ENCODE assay signal across 1 fruit fly cellular context in genomic region chr3L:2733208-2733607, dm6.
A peak's percentile ranks its signal among the peaks of the same experiment; 100 is the strongest.
TF ChIP-seq lines count a peak whose summit lies in the region.

No protein-coding gene starts in this region.

TF ChIP-seq in whole organism, embryonic, 481 proteins besides CTCF, POLR2A, EP300 and RAD21 (continued from another document and continues in another):
- TF ChIP-seq sqz (GFP tag; optimal IDR thresholded peaks at IDR 0.05; lab: Kevin White, UChicago) (no peak), CG7357 (GFP tag; IDR thresholded peaks at IDR 0.05; lab: Robert Waterston, UW) (peak; percentile 58; the same call in 1 of the 3 replicates), otp (GFP tag; IDR thresholded peaks at IDR 0.05; lab: Robert Waterston, UW) (peak; percentile 70; the same call in 2 of the 3 replicates), bowl (GFP tag; IDR thresholded peaks at IDR 0.05; lab: Robert Waterston, UW) (peak; percentile 43; the same call in 1 of the 2 replicates), fd96Cb (tag; optimal IDR thresholded peaks at IDR 0.05; lab: Kevin White, UChicago) (peak; percentile 60), row (GFP tag; IDR thresholded peaks at IDR 0.05; lab: Robert Waterston, UW) (peak; percentile 78), CG14965 (GFP tag; optimal IDR thresholded peaks at IDR 0.05; lab: Kevin White, UChicago; ENCODE audit: borderline replicate concordance) (no peak), MESR4 (GFP tag; optimal IDR thresholded peaks at IDR 0.05; lab: Kevin White, UChicago) (no peak), CG3407 (GFP tag; optimal IDR thresholded peaks at IDR 0.05; lab: Kevin White, UChicago) (peak; percentile 5), Sox100B (GFP tag; optimal IDR thresholded peaks at IDR 0.05; lab: Kevin White, UChicago) (peak; percentile 44), CG8089 (GFP tag; optimal IDR thresholded peaks at IDR 0.05; lab: Kevin White, UChicago) (peak; percentile 36), CG4854 (GFP tag; optimal IDR thresholded peaks at IDR 0.05; lab: Kevin White, UChicago) (peak; percentile 49), CG34376 (GFP tag; optimal IDR thresholded peaks at IDR 0.05; lab: Kevin White, UChicago) (no peak), lmd (GFP tag; IDR thresholded peaks at IDR 0.05; lab: Robert Waterston, UW) (peak; percentile 81), dmrt99B (tag; optimal IDR thresholded peaks at IDR 0.05; lab: Kevin White, UChicago) (peak; percentile 34), CG10431 (GFP tag; optimal IDR thresholded peaks at IDR 0.05; lab: Kevin White, UChicago) (no peak), CG8388 (GFP tag; optimal IDR thresholded peaks at IDR 0.05; lab: Kevin White, UChicago) (peak; percentile 28), CG17186 (GFP tag; optimal IDR thresholded peaks at IDR 0.05; lab: Kevin White, UChicago) (no peak), Rfx (GFP tag; IDR thresholded peaks at IDR 0.05; lab: Robert Waterston, UW) (peak; percentile 92), CG10274 (GFP tag; optimal IDR thresholded peaks at IDR 0.05; lab: Kevin White, UChicago) (peak; percentile 35), croc (GFP tag; conservative IDR thresholded peaks at IDR 0.05; lab: Robert Waterston, UW) (no peak), crol (GFP tag; IDR thresholded peaks at IDR 0.05; lab: Robert Waterston, UW) (no peak), chif (GFP tag; optimal IDR thresholded peaks at IDR 0.05; lab: Kevin White, UChicago) (peak; percentile 61 to 69), ato (GFP tag; IDR thresholded peaks at IDR 0.05; lab: Robert Waterston, UW; ENCODE audit: partially characterized antibody) (no peak), CG13296 (GFP tag; optimal IDR thresholded peaks at IDR 0.05; lab: Kevin White, UChicago) (no peak), yki (optimal IDR thresholded peaks at IDR 0.05; lab: Kevin White, UChicago) (no peak), kay (GFP tag; optimal IDR thresholded peaks at IDR 0.05; lab: Kevin White, UChicago) (no peak), Hr3 (GFP tag; optimal IDR thresholded peaks at IDR 0.05; lab: Kevin White, UChicago) (peak; percentile 48), CG7987 (GFP tag; optimal IDR thresholded peaks at IDR 0.05; lab: Kevin White, UChicago) (no peak), CG3847 (GFP tag; IDR thresholded peaks at IDR 0.05; lab: Robert Waterston, UW) (peak; percentile 66), lab (GFP tag; optimal IDR thresholded peaks at IDR 0.05; lab: Kevin White, UChicago) (peak; percentile 82), CG7372 (GFP tag; IDR thresholded peaks at IDR 0.05; lab: Robert Waterston, UW) (peak; percentile 45; the same call in 1 of the 2 replicates), gt (GFP tag; IDR thresholded peaks at IDR 0.05; lab: Robert Waterston, UW) (no peak), pnt (GFP tag; optimal IDR thresholded peaks at IDR 0.05; lab: Kevin White, UChicago) (peak; percentile 51), Pdp1 (GFP tag; optimal IDR thresholded peaks at IDR 0.05; lab: Kevin White, UChicago) (peak; percentile 46 to 60), her (GFP tag; optimal IDR thresholded peaks at IDR 0.05; lab: Kevin White, UChicago) (peak; percentile 52), ap (GFP tag; IDR thresholded peaks at IDR 0.05; lab: Robert Waterston, UW) (peak; percentile 52), cg (GFP tag; optimal IDR thresholded peaks at IDR 0.05; lab: Kevin White, UChicago) (no peak), CG33213 (GFP tag; optimal IDR thresholded peaks at IDR 0.05; lab: Kevin White, UChicago) (peak; percentile 28), CG12071 (GFP tag; optimal IDR thresholded peaks at IDR 0.05; lab: Kevin White, UChicago) (peak; percentile 62), sna (GFP tag; IDR thresholded peaks at IDR 0.05; lab: Robert Waterston, UW; ENCODE audit: partially characterized antibody) (no peak), CG11695 (GFP tag; IDR thresholded peaks at IDR 0.05; lab: Robert Waterston, UW) (peak; percentile 77), HLH3B (GFP tag; IDR thresholded peaks at IDR 0.05; lab: Robert Waterston, UW) (peak; percentile 57; the same call in 1 of the 2 replicates), Dfd (GFP tag; optimal IDR thresholded peaks at IDR 0.05; lab: Kevin White, UChicago) (no peak), Max (GFP tag; optimal IDR thresholded peaks at IDR 0.05; lab: Kevin White, UChicago) (peak; percentile 17), tgo (GFP tag; IDR thresholded peaks at IDR 0.05; lab: Robert Waterston, UW) (peak; percentile 72), Hmr (GFP tag; optimal IDR thresholded peaks at IDR 0.05; lab: Kevin White, UChicago) (peak; percentile 66), fd64A (GFP tag; optimal IDR thresholded peaks at IDR 0.05; lab: Kevin White, UChicago) (no peak), CG11247 (GFP tag; IDR thresholded peaks at IDR 0.05; lab: Robert Waterston, UW) (peak; percentile 67), H15 (GFP tag; IDR thresholded peaks at IDR 0.05; lab: Robert Waterston, UW) (peak; percentile 64), inv (GFP tag; IDR thresholded peaks at IDR 0.05; lab: Robert Waterston, UW; ENCODE audit: partially characterized antibody) (no peak), CG18011 (GFP tag; optimal IDR thresholded peaks at IDR 0.05; lab: Kevin White, UChicago) (peak; percentile 38), D (optimal IDR thresholded peaks at IDR 0.05; lab: Kevin White, UChicago) (no peak), D (GFP tag; optimal IDR thresholded peaks at IDR 0.05; lab: Kevin White, UChicago) (no peak), CG14860 (GFP tag; IDR thresholded peaks at IDR 0.05; lab: Robert Waterston, UW; ENCODE audit: partially characterized antibody) (no peak), ssp (GFP tag; IDR thresholded peaks at IDR 0.05; lab: Robert Waterston, UW) (no peak), dimm (GFP tag; IDR thresholded peaks at IDR 0.05; lab: Robert Waterston, UW) (no peak), CG3995 (GFP tag; optimal IDR thresholded peaks at IDR 0.05; lab: Kevin White, UChicago) (peak; percentile 23), CG3163 (GFP tag; optimal IDR thresholded peaks at IDR 0.05; lab: Kevin White, UChicago) (peak; percentile 22), ttk (GFP tag; IDR thresholded peaks at IDR 0.05; lab: Robert Waterston, UW) (peak; percentile 65), CG14710 (tag; optimal IDR thresholded peaks at IDR 0.05; lab: Kevin White, UChicago) (peak; percentile 13), BEAF-32 (GFP tag; optimal IDR thresholded peaks at IDR 0.05; lab: Kevin White, UChicago) (no peak), CG16779 (GFP tag; IDR thresholded peaks at IDR 0.05; lab: Robert Waterston, UW) (no peak), nerfin-2 (GFP tag; IDR thresholded peaks at IDR 0.05; lab: Robert Waterston, UW; ENCODE audit: partially characterized antibody) (no peak), CG31224 (GFP tag; IDR thresholded peaks at IDR 0.05; lab: Robert Waterston, UW) (peak; percentile 61), CG16813 (GFP tag; IDR thresholded peaks at IDR 0.05; lab: Robert Waterston, UW; ENCODE audit: partially characterized antibody) (no peak), CG12769 (tag; optimal IDR thresholded peaks at IDR 0.05; lab: Kevin White, UChicago) (peak; percentile 70), unpg (GFP tag; optimal IDR thresholded peaks at IDR 0.05; lab: Kevin White, UChicago) (peak; percentile 80), CG18262 (tag; optimal IDR thresholded peaks at IDR 0.05; lab: Kevin White, UChicago) (peak; percentile 44), zfh2 (GFP tag; optimal IDR thresholded peaks at IDR 0.05; lab: Kevin White, UChicago) (peak; percentile 65), Elba2 (GFP tag; optimal IDR thresholded peaks at IDR 0.05; lab: Kevin White, UChicago) (no peak), CG10543 (GFP tag; optimal IDR thresholded peaks at IDR 0.05; lab: Kevin White, UChicago) (no peak), CG6272 (GFP tag; IDR thresholded peaks at IDR 0.05; lab: Robert Waterston, UW) (peak; percentile 9; the same call in 1 of the 2 replicates), CG10209 (GFP tag; optimal IDR thresholded peaks at IDR 0.05; lab: Kevin White, UChicago) (peak; percentile 61), Sry-β (GFP tag; optimal IDR thresholded peaks at IDR 0.05; lab: Kevin White, UChicago) (no peak), crp (GFP tag; optimal IDR thresholded peaks at IDR 0.05; lab: Kevin White, UChicago) (no peak), Aef1 (GFP tag; IDR thresholded peaks at IDR 0.05; lab: Robert Waterston, UW) (peak; percentile 80), CG10267 (tag; optimal IDR thresholded peaks at IDR 0.05; lab: Kevin White, UChicago) (peak; percentile 42), CG14441 (GFP tag; IDR thresholded peaks at IDR 0.05; lab: Robert Waterston, UW) (peak; percentile 80), CG17802 (tag; optimal IDR thresholded peaks at IDR 0.05; lab: Kevin White, UChicago) (no peak), CG11696 (GFP tag; IDR thresholded peaks at IDR 0.05; lab: Robert Waterston, UW) (peak; percentile 42; the same call in 1 of the 2 replicates), CG4360 (GFP tag; IDR thresholded peaks at IDR 0.05; lab: Robert Waterston, UW) (0 out of 2 replicates have a peak, but pooled peaks have one; percentile 27), ind (GFP tag; optimal IDR thresholded peaks at IDR 0.05; lab: Kevin White, UChicago) (peak; percentile 75), stc (GFP tag; IDR thresholded peaks at IDR 0.05; lab: Robert Waterston, UW) (0 out of 2 replicates have a peak, but pooled peaks have one; percentile 23), CG1832 (GFP tag; optimal IDR thresholded peaks at IDR 0.05; lab: Kevin White, UChicago) (no peak), CG7963 (GFP tag; IDR thresholded peaks at IDR 0.05; lab: Robert Waterston, UW; ENCODE audit: partially characterized antibody) (no peak), Ada2b (GFP tag; IDR thresholded peaks at IDR 0.05; lab: Robert Waterston, UW) (peak; percentile 87), Spps (tag; optimal IDR thresholded peaks at IDR 0.05; lab: Kevin White, UChicago) (no peak), GATAe (GFP tag; conservative IDR thresholded peaks at IDR 0.05; lab: Robert Waterston, UW) (0 out of 2 replicates have a peak, but pooled peaks have one; percentile 22), Fer2 (tag; optimal IDR thresholded peaks at IDR 0.05; lab: Kevin White, UChicago) (no peak), emc (GFP tag; optimal IDR thresholded peaks at IDR 0.05; lab: Kevin White, UChicago) (peak; percentile 60), Taf1 (GFP tag; IDR thresholded peaks at IDR 0.05; lab: Robert Waterston, UW) (peak; percentile 38; the same call in 1 of the 2 replicates), CG6813 (GFP tag; optimal IDR thresholded peaks at IDR 0.05; lab: Kevin White, UChicago) (peak; percentile 25), Dll (GFP tag; IDR thresholded peaks at IDR 0.05; lab: Robert Waterston, UW; ENCODE audit: partially characterized antibody) (no peak), Xbp1 (GFP tag; optimal IDR thresholded peaks at IDR 0.05; lab: Kevin White, UChicago) (peak; percentile 80), tup (GFP tag; optimal IDR thresholded peaks at IDR 0.05; lab: Kevin White, UChicago) (no peak), CG18599 (GFP tag; optimal IDR thresholded peaks at IDR 0.05; lab: Kevin White, UChicago) (peak; percentile 73), vvl (GFP tag; IDR thresholded peaks at IDR 0.05; lab: Robert Waterston, UW) (peak; percentile 78), CG5953 (GFP tag; IDR thresholded peaks at IDR 0.05; lab: Robert Waterston, UW) (no peak), CG12236 (GFP tag; optimal IDR thresholded peaks at IDR 0.05; lab: Kevin White, UChicago) (no peak), B-H2 (GFP tag; optimal IDR thresholded peaks at IDR 0.05; lab: Kevin White, UChicago) (no peak), crc (GFP tag; optimal IDR thresholded peaks at IDR 0.05; lab: Kevin White, UChicago) (peak; percentile 55), CG8281 (tag; optimal IDR thresholded peaks at IDR 0.05; lab: Kevin White, UChicago) (no peak), grn (GFP tag; optimal IDR thresholded peaks at IDR 0.05; lab: Kevin White, UChicago) (no peak), CG4424 (GFP tag; optimal IDR thresholded peaks at IDR 0.05; lab: Kevin White, UChicago) (peak; percentile 44), Side (GFP tag; optimal IDR thresholded peaks at IDR 0.05; lab: Kevin White, UChicago) (peak; percentile 43), usp (GFP tag; optimal IDR thresholded peaks at IDR 0.05; lab: Kevin White, UChicago) (no peak), seq (GFP tag; IDR thresholded peaks at IDR 0.05; lab: Robert Waterston, UW) (peak; percentile 75), sens (GFP tag; lab: Kevin White, UChicago) (peak; percentile 93), danr (GFP tag; IDR thresholded peaks at IDR 0.05; lab: Robert Waterston, UW) (peak; percentile 54; the same call in 1 of the 2 replicates), slp2 (GFP tag; optimal IDR thresholded peaks at IDR 0.05; lab: Kevin White, UChicago) (peak; percentile 35), CG30431 (GFP tag; optimal IDR thresholded peaks at IDR 0.05; lab: Kevin White, UChicago) (peak; percentile 44), mld (GFP tag; IDR thresholded peaks at IDR 0.05; lab: Robert Waterston, UW; ENCODE audit: partially characterized antibody) (no peak), CG34224 (GFP tag; IDR thresholded peaks at IDR 0.05; lab: Robert Waterston, UW; ENCODE audit: partially characterized antibody) (no peak), ase (GFP tag; IDR thresholded peaks at IDR 0.05; lab: Robert Waterston, UW) (peak; percentile 73; the same call in 2 of the 3 replicates), HHEX (GFP tag; optimal IDR thresholded peaks at IDR 0.05; lab: Kevin White, UChicago) (peak; percentile 64), ken (GFP tag; IDR thresholded peaks at IDR 0.05; lab: Robert Waterston, UW) (no peak), h (optimal IDR thresholded peaks at IDR 0.05; lab: Kevin White, UChicago) (no peak), CG2889 (GFP tag; IDR thresholded peaks at IDR 0.05; lab: Robert Waterston, UW) (peak; percentile 61; the same call in 2 of the 3 replicates), CG16815 (GFP tag; optimal IDR thresholded peaks at IDR 0.05; lab: Kevin White, UChicago) (peak; percentile 30), Jarid2 (GFP tag; optimal IDR thresholded peaks at IDR 0.05; lab: Kevin White, UChicago) (no peak), CG12744 (GFP tag; optimal IDR thresholded peaks at IDR 0.05; lab: Kevin White, UChicago) (peak; percentile 45), ac (GFP tag; optimal IDR thresholded peaks at IDR 0.05; lab: Kevin White, UChicago) (no peak), CG3838 (GFP tag; optimal IDR thresholded peaks at IDR 0.05; lab: Kevin White, UChicago) (no peak), kni (GFP tag; optimal IDR thresholded peaks at IDR 0.05; lab: Kevin White, UChicago) (no peak), CG12659 (GFP tag; optimal IDR thresholded peaks at IDR 0.05; lab: Kevin White, UChicago) (peak; percentile 58), CG6689 (GFP tag; IDR thresholded peaks at IDR 0.05; lab: Robert Waterston, UW) (peak; percentile 68), caup (GFP tag; optimal IDR thresholded peaks at IDR 0.05; lab: Kevin White, UChicago; ENCODE audit: severe bottlenecking) (peak; percentile 72), bigmax (GFP tag; optimal IDR thresholded peaks at IDR 0.05; lab: Kevin White, UChicago) (no peak), zen2 (GFP tag; IDR thresholded peaks at IDR 0.05; lab: Robert Waterston, UW; ENCODE audit: partially characterized antibody) (no peak), cwo (GFP tag; optimal IDR thresholded peaks at IDR 0.05; lab: Kevin White, UChicago) (peak; percentile 47)
